Fruit fly (Drosophila melanogaster): ENCODE results near the gene CG17026.

CG17026 gene

DNA sequence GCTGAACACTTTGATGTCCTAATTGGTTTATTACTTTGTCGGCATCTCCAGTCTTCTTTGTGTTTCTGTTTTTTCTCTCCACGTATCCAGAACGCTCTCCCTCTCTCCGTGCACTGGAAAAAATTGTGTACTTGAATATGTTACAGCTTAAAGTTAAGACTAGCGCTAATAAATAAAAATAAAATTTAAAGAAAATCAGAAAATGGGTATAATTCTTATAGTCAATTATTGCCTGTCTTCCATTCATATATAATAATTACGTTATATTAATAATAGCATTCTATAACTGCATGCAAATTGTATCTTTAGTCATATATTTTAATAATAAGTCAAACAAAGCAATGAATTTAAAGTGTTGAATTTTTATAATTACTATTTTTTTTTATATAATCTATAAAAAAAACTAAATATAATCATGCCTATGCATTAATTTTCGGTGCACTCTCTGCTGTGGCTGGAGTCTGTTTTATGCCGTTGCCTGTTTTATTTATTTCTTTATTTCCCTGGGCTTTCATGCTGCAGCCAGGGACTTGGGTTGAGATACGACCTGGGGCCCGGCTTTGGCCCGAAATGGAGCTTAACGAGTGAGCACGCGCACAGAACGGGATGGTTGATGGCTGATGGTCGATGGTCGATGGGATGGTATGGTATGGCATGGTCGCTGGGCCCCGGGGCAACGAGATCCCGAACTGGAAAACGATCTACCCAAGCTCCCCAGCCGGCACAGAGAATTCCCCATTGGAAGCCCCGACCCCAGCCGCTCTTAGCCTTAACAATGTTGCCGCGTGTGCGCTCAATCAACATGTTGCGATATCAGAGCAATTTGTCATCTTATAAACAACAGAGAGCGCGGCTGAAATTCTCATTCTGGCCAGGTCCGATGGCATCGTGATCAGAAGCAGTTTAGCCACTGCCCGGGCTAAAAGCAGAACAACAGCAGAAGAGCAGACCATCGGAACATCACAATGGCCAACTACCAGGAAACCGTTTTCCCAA lies 40.9 kb downstream of the CG17026 start (continued):
- no peak for TF ChIP-seq CG33213 (GFP tag; optimal IDR thresholded peaks at IDR 0.05)
- TF ChIP-seq Ets65A (GFP tag), result no peak
- TF ChIP-seq CG17802 (tag; optimal IDR thresholded peaks at IDR 0.05), result no peak
- TF ChIP-seq sisA (GFP tag; IDR thresholded peaks at IDR 0.05), result no peak
- no peak for TF ChIP-seq CG6813 (GFP tag; optimal IDR thresholded peaks at IDR 0.05)
- TF ChIP-seq Opbp (GFP tag; IDR thresholded peaks at IDR 0.05; ENCODE audit: partially characterized antibody), result no peak
- TF ChIP-seq ranshi (GFP tag; IDR thresholded peaks at IDR 0.05), result no peak
- no peak for TF ChIP-seq Asciz (GFP tag; optimal IDR thresholded peaks at IDR 0.05)
- TF ChIP-seq nau (GFP tag; optimal IDR thresholded peaks at IDR 0.05), result no peak
- TF ChIP-seq CG31441 (GFP tag; IDR thresholded peaks at IDR 0.05), result peak; percentile 58; the same call in 1 of the 2 replicates
- TF ChIP-seq Myb (GFP tag; optimal IDR thresholded peaks at IDR 0.05), result no peak
- no peak for TF ChIP-seq Hmr (GFP tag; optimal IDR thresholded peaks at IDR 0.05)
- TF ChIP-seq trem (tag; optimal IDR thresholded peaks at IDR 0.05), result peak; percentile 55
- no peak for TF ChIP-seq CG32772 (GFP tag; IDR thresholded peaks at IDR 0.05)
- TF ChIP-seq ken (GFP tag; IDR thresholded peaks at IDR 0.05), result no peak
- no peak for TF ChIP-seq Sin3A (optimal IDR thresholded peaks at IDR 0.05)
- no peak for TF ChIP-seq ind (GFP tag; optimal IDR thresholded peaks at IDR 0.05)
- TF ChIP-seq fd3F (GFP tag; optimal IDR thresholded peaks at IDR 0.05), result no peak
- TF ChIP-seq CG2199 (GFP tag; IDR thresholded peaks at IDR 0.05), result no peak
- TF ChIP-seq CG10274 (GFP tag; optimal IDR thresholded peaks at IDR 0.05), result no peak
- TF ChIP-seq CG17829 (tag; optimal IDR thresholded peaks at IDR 0.05), result peak; percentile 74
- TF ChIP-seq NK7.1 (GFP tag; optimal IDR thresholded peaks at IDR 0.05), result no peak
- TF ChIP-seq fd96Cb (tag; optimal IDR thresholded peaks at IDR 0.05), result peak; percentile 36
- TF ChIP-seq CG15479 (GFP tag; optimal IDR thresholded peaks at IDR 0.05), result no peak

DNA sequence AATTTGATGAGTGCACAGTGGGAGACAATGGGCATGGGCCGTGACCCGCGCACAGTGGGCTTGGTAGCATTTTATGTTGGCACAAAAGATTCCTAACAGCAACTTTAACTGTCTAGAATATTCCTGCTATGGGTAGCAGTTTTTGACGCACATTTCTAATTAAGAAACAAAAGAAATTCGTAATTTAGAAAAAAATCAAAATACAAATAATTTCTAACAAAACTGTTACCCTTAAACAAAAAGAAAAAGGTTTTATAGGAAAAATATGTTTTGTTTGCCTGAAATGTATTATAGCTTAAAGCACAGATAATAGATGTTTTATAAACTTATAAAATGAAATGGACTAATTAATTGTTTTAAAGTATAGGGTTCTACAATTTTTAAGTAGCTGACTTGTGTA lies 41.7 kb downstream of the CG17026 start:
- TF ChIP-seq CG3065 (GFP tag; optimal IDR thresholded peaks at IDR 0.05) (no peak), tin (GFP tag; optimal IDR thresholded peaks at IDR 0.05) (peak; percentile 3), phol (tag; optimal IDR thresholded peaks at IDR 0.05) (peak; percentile 26), hb (GFP tag; IDR thresholded peaks at IDR 0.05; ENCODE audit: partially characterized antibody) (no peak), org-1 (GFP tag; optimal IDR thresholded peaks at IDR 0.05) (no peak), CG32772 (GFP tag; IDR thresholded peaks at IDR 0.05) (no peak), CG15696 (tag; optimal IDR thresholded peaks at IDR 0.05) (peak; percentile 14), gem (tag; optimal IDR thresholded peaks at IDR 0.05) (peak; percentile 16), CG9727 (GFP tag; optimal IDR thresholded peaks at IDR 0.05) (peak; percentile 23), CG6689 (GFP tag; IDR thresholded peaks at IDR 0.05) (peak; percentile 12; the same call in 1 of the 2 replicates), pb (GFP tag; optimal IDR thresholded peaks at IDR 0.05) (no peak), lola (GFP tag; optimal IDR thresholded peaks at IDR 0.05) (peak in 1 of 3 experiments; percentile 64), CG31441 (GFP tag; IDR thresholded peaks at IDR 0.05) (0 out of 2 replicates have a peak, but pooled peaks have one; percentile 16), dmrt99B (tag; optimal IDR thresholded peaks at IDR 0.05) (peak; percentile 11), CG7556 (GFP tag; optimal IDR thresholded peaks at IDR 0.05) (peak; percentile 15), crp (GFP tag; optimal IDR thresholded peaks at IDR 0.05) (no peak), Meics (GFP tag; optimal IDR thresholded peaks at IDR 0.05) (no peak), cato (GFP tag; optimal IDR thresholded peaks at IDR 0.05; ENCODE audit: borderline replicate concordance) (no peak), CG13624 (GFP tag; optimal IDR thresholded peaks at IDR 0.05) (no peak), fd96Cb (tag; optimal IDR thresholded peaks at IDR 0.05) (peak; percentile 36), vfl (GFP tag; optimal IDR thresholded peaks at IDR 0.05) (no peak), cwo (GFP tag; optimal IDR thresholded peaks at IDR 0.05) (no peak), CG14860 (GFP tag; IDR thresholded peaks at IDR 0.05; ENCODE audit: partially characterized antibody) (no peak), shn (GFP tag; optimal IDR thresholded peaks at IDR 0.05) (no peak), CG10979 (tag; optimal IDR thresholded peaks at IDR 0.05) (peak; percentile 43), CG4820 (GFP tag; optimal IDR thresholded peaks at IDR 0.05) (peak; percentile 40), CG13287 (GFP tag; IDR thresholded peaks at IDR 0.05; ENCODE audit: partially characterized antibody) (no peak)

Measured in whole organism, embryonic.